Worm (Caenorhabditis elegans) whole organism, midembryonic: Measurements from ENCODE around the gene efr-3.

ENCODE experiments used
- T22C8.4 ChIP-seq: fragments of 200-800 bp; sonication (Bioruptor generic); IDR thresholded peaks from 2 replicates; pipeline ENCODE4 v1.3.6; 2022; ENCODE audit warnings: missing genetic modification characterization, missing compliant biosample characterization
- flt-1 ChIP-seq: fragments of 200-800 bp; sonication (Bioruptor generic); IDR thresholded peaks from 2 replicates; pipeline ENCODE4 v1.3.6; 2022; ENCODE audit warnings: missing genetic modification characterization, missing compliant biosample characterization
- med-1 ChIP-seq: sonication (generic microtip); optimal IDR thresholded peaks from 2 replicates; lab custom pipeline; 2017; ENCODE audit warnings: missing genetic modification characterization, mild to moderate bottlenecking, missing compliant biosample characterization, antibody characterized with exemption, missing genetic modification reagents; ENCODE audit not compliant: insufficient read depth

DNA sequence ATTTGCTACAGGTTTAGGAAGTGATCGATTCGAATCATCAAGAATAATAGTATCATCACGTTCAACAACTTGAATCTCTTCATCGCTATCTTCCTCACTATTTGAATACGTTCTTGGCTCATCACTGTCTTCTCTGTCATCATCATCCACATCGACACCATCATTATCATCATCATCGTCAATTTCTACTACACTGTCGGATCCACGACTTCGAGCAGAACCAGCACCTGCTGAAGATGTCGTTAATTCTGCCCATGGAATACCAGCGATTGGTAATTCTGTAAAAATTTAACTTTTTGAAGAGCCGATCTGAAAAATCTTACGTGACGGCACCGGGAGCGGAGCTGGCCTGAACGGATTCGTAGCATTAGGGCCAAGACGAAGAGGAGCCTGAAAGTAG is 29.0 kb upstream of the efr-3 start:
- TF ChIP-seq T22C8.4 (GFP tag; lab: Robert Waterston, UW) (no peak), med-1 (GFP tag; lab: Kevin White, UChicago) (no peak), flt-1 (GFP tag; lab: Robert Waterston, UW) (no peak)
